Fruit fly (Drosophila melanogaster) whole organism, embryonic: ENCODE results near the gene CG13654.

Source experiments
- Atf-2 ChIP-seq: fragments of 200-800 bp; sonication (Bioruptor generic); optimal IDR thresholded peaks from 2 replicates; lab custom pipeline; 2016; ENCODE audit warnings: missing biosample characterization, missing genetic modification characterization
- CG11398 ChIP-seq: fragments of 200-800 bp; sonication (Bioruptor generic); optimal IDR thresholded peaks from 2 replicates; lab custom pipeline; 2016; ENCODE audit warnings: missing biosample characterization, missing genetic modification characterization
- CG1529 ChIP-seq: fragments of 200-800 bp; sonication (Bioruptor generic); optimal IDR thresholded peaks from 3 replicates; lab custom pipeline; 2018; ENCODE audit warnings: missing biosample characterization, missing genetic modification characterization
- CG15696 ChIP-seq: fragments of 200-800 bp; sonication (Bioruptor generic); optimal IDR thresholded peaks from 2 replicates; lab custom pipeline; 2019; ENCODE audit warnings: missing biosample characterization, mild to moderate bottlenecking, missing genetic modification characterization, moderate library complexity
- CG1832 ChIP-seq: fragments of 200-800 bp; sonication (Bioruptor generic); optimal IDR thresholded peaks from 2 replicates; lab custom pipeline; 2017; ENCODE audit warnings: missing biosample characterization, mild to moderate bottlenecking, missing genetic modification characterization, inconsistent platforms
- CG2202 ChIP-seq: fragments of 200-800 bp; sonication (Bioruptor generic); optimal IDR thresholded peaks from 2 replicates; lab custom pipeline; 2018; ENCODE audit warnings: missing biosample characterization, mild to moderate bottlenecking, missing genetic modification characterization
- CG32772 ChIP-seq: fragments of 200-800 bp; sonication (Bioruptor generic); IDR thresholded peaks from 2 replicates; pipeline ENCODE4 v1.3.6; 2022; ENCODE audit warnings: missing biosample characterization, missing genetic modification characterization
- CG33213 ChIP-seq: fragments of 200-800 bp; sonication (Bioruptor generic); optimal IDR thresholded peaks from 3 replicates; lab custom pipeline; 2016; ENCODE audit warnings: missing biosample characterization, missing genetic modification characterization
- CG34376 ChIP-seq: fragments of 200-800 bp; sonication (Bioruptor generic); optimal IDR thresholded peaks from 2 replicates; lab custom pipeline; 2018; ENCODE audit warnings: missing biosample characterization, mild to moderate bottlenecking, missing genetic modification characterization
- CG3847 ChIP-seq: fragments of 200-800 bp; sonication (Bioruptor generic); IDR thresholded peaks from 2 replicates; pipeline ENCODE4 v1.3.6; 2022; ENCODE audit warnings: missing biosample characterization, missing genetic modification characterization
- CG42726 ChIP-seq: fragments of 200-800 bp; sonication (Bioruptor generic); IDR thresholded peaks from 2 replicates; pipeline ENCODE4 v1.3.6; 2022; ENCODE audit warnings: missing biosample characterization, missing genetic modification characterization; ENCODE audit not compliant: partially characterized antibody
- CG4820 ChIP-seq: fragments of 200-800 bp; sonication (Bioruptor generic); optimal IDR thresholded peaks from 3 replicates; lab custom pipeline; 2016; ENCODE audit warnings: missing biosample characterization, missing genetic modification characterization
- CG6272 ChIP-seq: fragments of 200-800 bp; sonication (Bioruptor generic); IDR thresholded peaks from 2 replicates; pipeline ENCODE4 v1.3.6; 2022; ENCODE audit warnings: missing biosample characterization, missing genetic modification characterization
- CG6683 ChIP-seq: fragments of 200-800 bp; sonication (Bioruptor generic); optimal IDR thresholded peaks from 2 replicates; lab custom pipeline; 2017; ENCODE audit warnings: missing biosample characterization, mild to moderate bottlenecking, missing genetic modification characterization, missing genetic modification reagents
- CG6854 ChIP-seq: fragments of 200-800 bp; sonication (Bioruptor generic); optimal IDR thresholded peaks from 3 replicates; lab custom pipeline; 2017; ENCODE audit warnings: missing biosample characterization, mild to moderate bottlenecking, missing genetic modification characterization
- CG7786 ChIP-seq: fragments of 200-800 bp; sonication (Bioruptor generic); optimal IDR thresholded peaks from 2 replicates; lab custom pipeline; 2016; ENCODE audit warnings: missing biosample characterization, missing genetic modification characterization
- CG8290 ChIP-seq, 3 experiments: fragments of 200-800 bp; sonication (Bioruptor generic); optimal IDR thresholded peaks; 2 replicates each; lab custom pipeline; 2016 to 2019; ENCODE audit warnings: missing biosample characterization in 3 of 3, missing genetic modification characterization in 3 of 3, mild to moderate bottlenecking in 2 of 3, moderate library complexity in 1 of 3
- CG9932 ChIP-seq: fragments of 200-800 bp; sonication (Bioruptor generic); IDR thresholded peaks from 2 replicates; pipeline ENCODE4 v1.3.6; 2022; ENCODE audit warnings: missing biosample characterization, missing genetic modification characterization
- Doc3 ChIP-seq: fragments of 200-800 bp; sonication (Bioruptor generic); IDR thresholded peaks from 3 replicates; pipeline ENCODE4 v1.3.6; 2022; ENCODE audit warnings: missing biosample characterization, missing genetic modification characterization; ENCODE audit not compliant: partially characterized antibody
- MTF-1 ChIP-seq: fragments of 200-800 bp; sonication (Bioruptor generic); optimal IDR thresholded peaks from 2 replicates; lab custom pipeline; 2018; ENCODE audit warnings: missing biosample characterization, mild to moderate bottlenecking, missing genetic modification characterization, borderline replicate concordance
- Ravus ChIP-seq: fragments of 200-800 bp; sonication (Bioruptor generic); IDR thresholded peaks from 2 replicates; pipeline ENCODE4 v1.3.6; 2022; ENCODE audit warnings: missing biosample characterization, missing genetic modification characterization
- Rx ChIP-seq: fragments of 200-800 bp; sonication (Bioruptor generic); IDR thresholded peaks from 2 replicates; pipeline ENCODE4 v1.3.6; 2022; ENCODE audit warnings: missing biosample characterization, missing genetic modification characterization
- Six4 ChIP-seq: fragments of 200-800 bp; sonication (Bioruptor generic); optimal IDR thresholded peaks from 2 replicates; lab custom pipeline; 2016; ENCODE audit warnings: missing biosample characterization, missing genetic modification characterization
- TFAM ChIP-seq: fragments of 200-800 bp; sonication (Bioruptor generic); optimal IDR thresholded peaks from 2 replicates; lab custom pipeline; 2017; ENCODE audit warnings: missing biosample characterization, missing genetic modification characterization, inconsistent platforms
- aop ChIP-seq: fragments of 200-800 bp; sonication (Bioruptor generic); IDR thresholded peaks from 2 replicates; pipeline ENCODE4 v1.3.6; 2022; ENCODE audit warnings: missing biosample characterization, missing genetic modification characterization
- ara ChIP-seq: fragments of 200-800 bp; sonication (Bioruptor generic); IDR thresholded peaks from 2 replicates; pipeline ENCODE4 v1.3.6; 2022; ENCODE audit warnings: missing biosample characterization, missing genetic modification characterization
- bab2 ChIP-seq: fragments of 200-800 bp; sonication (Bioruptor generic); optimal IDR thresholded peaks from 2 replicates; lab custom pipeline; 2016; ENCODE audit warnings: missing biosample characterization, missing genetic modification characterization
- chn ChIP-seq: fragments of 200-800 bp; sonication (Bioruptor generic); optimal IDR thresholded peaks from 2 replicates; lab custom pipeline; 2016; ENCODE audit warnings: missing biosample characterization, missing genetic modification characterization
- en ChIP-seq: fragments of 200-800 bp; sonication (Bioruptor generic); optimal IDR thresholded peaks from 2 replicates; lab custom pipeline; 2016; ENCODE audit warnings: missing biosample characterization, missing genetic modification characterization
- esg ChIP-seq: fragments of 200-800 bp; sonication (Bioruptor generic); conservative IDR thresholded peaks from 2 replicates; pipeline ENCODE4 v1.3.6; 2022; ENCODE audit warnings: missing biosample characterization, missing genetic modification characterization
- h ChIP-seq: fragments of >200 bp; optimal IDR thresholded peaks from 2 replicates; lab custom pipeline; 2017
- hth ChIP-seq: fragments of >200 bp; optimal IDR thresholded peaks from 2 replicates; lab custom pipeline; 2017; ENCODE audit warnings: inconsistent platforms
- inv ChIP-seq: fragments of 200-800 bp; sonication (Bioruptor generic); IDR thresholded peaks from 2 replicates; pipeline ENCODE4 v1.3.6; 2022; ENCODE audit warnings: missing biosample characterization, missing genetic modification characterization; ENCODE audit not compliant: partially characterized antibody
- jumu ChIP-seq: fragments of 200-800 bp; sonication (Bioruptor generic); optimal IDR thresholded peaks from 3 replicates; lab custom pipeline; 2016; ENCODE audit warnings: missing biosample characterization, missing genetic modification characterization
- knrl ChIP-seq: fragments of 200-800 bp; sonication (Bioruptor generic); IDR thresholded peaks from 3 replicates; pipeline ENCODE4 v1.3.6; 2022; ENCODE audit warnings: missing biosample characterization, missing genetic modification characterization; ENCODE audit not compliant: partially characterized antibody
- lov ChIP-seq, 2 experiments: fragments of 200-800 bp in 1 of 2; fragments of >200 bp in 1 of 2; sonication (Bioruptor generic) in 1 of 2; IDR thresholded peaks in 1 of 2; optimal IDR thresholded peaks in 1 of 2; 2 replicates in 1 of 2; 3 replicates in 1 of 2; pipeline versions ENCODE4 v1.3.6 to Lab custom; 2017 to 2022; ENCODE audit warnings: missing biosample characterization in 1 of 2, missing genetic modification characterization in 1 of 2
- oc ChIP-seq: fragments of 200-800 bp; sonication (Bioruptor generic); optimal IDR thresholded peaks from 2 replicates; lab custom pipeline; 2018; ENCODE audit warnings: missing biosample characterization, mild to moderate bottlenecking, missing genetic modification characterization, moderate library complexity
- pum ChIP-seq: fragments of 200-800 bp; sonication (Bioruptor generic); optimal IDR thresholded peaks from 2 replicates; lab custom pipeline; 2016; ENCODE audit warnings: missing biosample characterization, missing genetic modification characterization
- rib ChIP-seq: fragments of 200-800 bp; sonication (Bioruptor generic); IDR thresholded peaks from 2 replicates; pipeline ENCODE4 v1.3.6; 2022; ENCODE audit warnings: missing biosample characterization, missing genetic modification characterization
- sisA ChIP-seq: fragments of 200-800 bp; sonication (Bioruptor generic); IDR thresholded peaks from 2 replicates; pipeline ENCODE4 v1.3.6; 2022; ENCODE audit warnings: missing biosample characterization, missing genetic modification characterization
- slbo ChIP-seq: fragments of 200-800 bp; sonication (Bioruptor generic); IDR thresholded peaks from 2 replicates; pipeline ENCODE4 v1.3.6; 2022; ENCODE audit warnings: missing biosample characterization, missing genetic modification characterization
- slou ChIP-seq: fragments of 200-800 bp; sonication (Bioruptor generic); optimal IDR thresholded peaks from 3 replicates; lab custom pipeline; 2016; ENCODE audit warnings: missing biosample characterization, missing genetic modification characterization
- sna ChIP-seq: fragments of 200-800 bp; sonication (Bioruptor generic); IDR thresholded peaks from 2 replicates; pipeline ENCODE4 v1.3.6; 2022; ENCODE audit warnings: missing biosample characterization, missing genetic modification characterization; ENCODE audit not compliant: partially characterized antibody
- sqz ChIP-seq: fragments of 200-800 bp; sonication (Bioruptor generic); optimal IDR thresholded peaks from 3 replicates; lab custom pipeline; 2018; ENCODE audit warnings: missing biosample characterization, mild to moderate bottlenecking, missing genetic modification characterization
- ttk ChIP-seq: fragments of 200-800 bp; sonication (Bioruptor generic); IDR thresholded peaks from 2 replicates; pipeline ENCODE4 v2.1.2; 2022; ENCODE audit warnings: missing biosample characterization, missing genetic modification characterization
- tup ChIP-seq: fragments of 200-800 bp; sonication (Bioruptor generic); optimal IDR thresholded peaks from 2 replicates; lab custom pipeline; 2016; ENCODE audit warnings: missing biosample characterization, mild to moderate bottlenecking, missing genetic modification characterization, moderate library complexity
- tx ChIP-seq: fragments of 200-800 bp; sonication (Bioruptor generic); optimal IDR thresholded peaks from 2 replicates; lab custom pipeline; 2016; ENCODE audit warnings: missing biosample characterization, missing genetic modification characterization
- usp ChIP-seq: fragments of >200 bp; optimal IDR thresholded peaks from 2 replicates; lab custom pipeline; 2017; ENCODE audit warnings: missing biosample characterization, missing genetic modification characterization
- vfl ChIP-seq: fragments of 200-800 bp; sonication (Bioruptor generic); optimal IDR thresholded peaks from 2 replicates; lab custom pipeline; 2016; ENCODE audit warnings: missing biosample characterization, missing genetic modification characterization
- wdn ChIP-seq: fragments of 200-800 bp; sonication (Bioruptor generic); IDR thresholded peaks from 2 replicates; pipeline ENCODE4 v1.3.6; 2022; ENCODE audit warnings: missing biosample characterization, missing genetic modification characterization

CG13654 gene

dm6 chr3R:25207405-25208003 lies 7.9 kb downstream of the CG13654 start (continued):
- TF ChIP-seq usp (no peak), vfl (GFP tag; lab: Kevin White, UChicago) (peak; percentile 10), rib (GFP tag; lab: Robert Waterston, UW) (no peak), CG6854 (GFP tag; lab: Kevin White, UChicago) (peak; percentile 45), CG2202 (peak; percentile 45), sisA (GFP tag; lab: Robert Waterston, UW) (peak; percentile 69), CG4820 (GFP tag; lab: Kevin White, UChicago) (peak; percentile 66), CG11398 (GFP tag; lab: Kevin White, UChicago) (no peak), Rx (peak; percentile 64; the same call in 1 of the 2 replicates), CG7786 (GFP tag; lab: Kevin White, UChicago) (peak; percentile 41), inv (GFP tag; lab: Robert Waterston, UW) (no peak), TFAM (GFP tag; lab: Kevin White, UChicago) (no peak), slbo (GFP tag; lab: Robert Waterston, UW) (peak; percentile 65), ttk (GFP tag; lab: Robert Waterston, UW) (peak; percentile 67), tx (GFP tag; lab: Kevin White, UChicago) (peak; percentile 10), Six4 (GFP tag; lab: Kevin White, UChicago) (peak; percentile 61), CG8290 (GFP tag; optimal IDR thresholded peaks at IDR 0.05; lab: Kevin White, UChicago) (peak; percentile 26), CG8290 (tag; optimal IDR thresholded peaks at IDR 0.05; lab: Kevin White, UChicago) (peak in 1 of 2 experiments; percentile 39), CG6683 (GFP tag; lab: Kevin White, UChicago) (peak; percentile 21), sqz (GFP tag; lab: Kevin White, UChicago) (peak; percentile 7), aop (GFP tag; lab: Robert Waterston, UW) (no peak), CG3847 (GFP tag; lab: Robert Waterston, UW) (peak; percentile 54; the same call in 1 of the 2 replicates), wdn (GFP tag; lab: Robert Waterston, UW) (no peak), sna (GFP tag; lab: Robert Waterston, UW) (no peak), slou (GFP tag; lab: Kevin White, UChicago) (no peak), h (lab: Kevin White, UChicago) (no peak), CG6272 (GFP tag; lab: Robert Waterston, UW) (no peak), pum (GFP tag; lab: Kevin White, UChicago) (peak; percentile 31), CG15696 (tag; lab: Kevin White, UChicago) (peak; percentile 64), tup (GFP tag; lab: Kevin White, UChicago) (peak; percentile 0), esg (GFP tag; lab: Robert Waterston, UW) (peak; percentile 62; the same call in 1 of the 2 replicates), CG33213 (GFP tag; lab: Kevin White, UChicago) (no peak), MTF-1 (GFP tag; lab: Kevin White, UChicago) (peak; percentile 50), CG1832 (GFP tag; lab: Kevin White, UChicago) (no peak), oc (peak; percentile 75), CG42726 (no peak), ara (GFP tag; lab: Robert Waterston, UW) (peak; percentile 48; the same call in 1 of the 2 replicates), chn (GFP tag; lab: Kevin White, UChicago) (peak; percentile 33), Ravus (GFP tag; lab: Robert Waterston, UW) (no peak; the same call in 1 of the 2 replicates), CG32772 (0 out of 2 replicates have a peak, but pooled peaks have one; percentile 47), hth (lab: Kevin White, UChicago) (no peak), Atf-2 (GFP tag; lab: Kevin White, UChicago) (no peak), CG9932 (GFP tag; lab: Robert Waterston, UW) (peak; percentile 55), jumu (peak; percentile 18), en (GFP tag; lab: Kevin White, UChicago) (no peak), bab2 (peak; percentile 47), lov (optimal IDR thresholded peaks at IDR 0.05; lab: Kevin White, UChicago) (no peak), lov (GFP tag; IDR thresholded peaks at IDR 0.05; lab: Robert Waterston, UW) (0 out of 3 replicates have a peak, but pooled peaks have one; percentile 55), Doc3 (no peak), knrl (GFP tag; lab: Robert Waterston, UW) (no peak), CG34376 (peak; percentile 5), CG1529 (GFP tag; lab: Kevin White, UChicago) (peak; percentile 64)
